Worm (Caenorhabditis elegans): ENCODE measurements around the gene spe-27.

The spe-27 gene

ce11 chrIV:5867189-5867588 lies 1.5 kb upstream of the spe-27 start, which contains the start of gene C06E7.88:
Gene C06E7.88, minus strand, starts transcription at chrIV:5867289.
- TF ChIP-seq tra-4 (tag; optimal IDR thresholded peaks at IDR 0.05): no peak
- no peak for TF ChIP-seq sea-1 (GFP tag; conservative IDR thresholded peaks at IDR 0.05)
- no peak for TF ChIP-seq aly-1 (tag; optimal IDR thresholded peaks at IDR 0.05)
- no peak for TF ChIP-seq ceh-13 (GFP tag; optimal IDR thresholded peaks at IDR 0.05)
- no peak for TF ChIP-seq scrt-1 (GFP tag; IDR thresholded peaks at IDR 0.05)
- no peak for TF ChIP-seq hmg-4 (GFP tag; optimal IDR thresholded peaks at IDR 0.05)

- TF ChIP-seq hmbx-1 (tag; optimal IDR thresholded peaks at IDR 0.05) (no peak), ceh-36 (tag; optimal IDR thresholded peaks at IDR 0.05) (no peak), tbx-11 (GFP tag; IDR thresholded peaks at IDR 0.05) (no peak), B0310.2 (tag; optimal IDR thresholded peaks at IDR 0.05) (peak; percentile 41), ama-1 (optimal IDR thresholded peaks at IDR 0.05) (no peak), sea-1 (GFP tag; conservative IDR thresholded peaks at IDR 0.05) (no peak), tra-4 (tag; optimal IDR thresholded peaks at IDR 0.05) (no peak), ets-7 (tag; optimal IDR thresholded peaks at IDR 0.05) (no peak), scrt-1 (GFP tag; IDR thresholded peaks at IDR 0.05) (0 out of 2 replicates have a peak, but pooled peaks have one; percentile 33)
Measured at ce11 chrIV:5860762-5861161, 5.0 kb downstream of the spe-27 start.

- TF ChIP-seq F13C5.2 (tag; optimal IDR thresholded peaks at IDR 0.05): no peak
- TF ChIP-seq hmbx-1 (tag; optimal IDR thresholded peaks at IDR 0.05): no peak
- TF ChIP-seq ceh-13 (GFP tag; optimal IDR thresholded peaks at IDR 0.05): no peak
- no peak for TF ChIP-seq ets-7 (tag; optimal IDR thresholded peaks at IDR 0.05)
- TF ChIP-seq aly-1 (tag; optimal IDR thresholded peaks at IDR 0.05): no peak
- TF ChIP-seq tbx-37 (GFP tag; conservative IDR thresholded peaks at IDR 0.05): no peak
Measured at ce11 chrIV:5859876-5860275, 5.8 kb downstream of the spe-27 start, which contains the start of gene C06E7.4. Gene C06E7.4, minus strand, starts transcription at chrIV:5859976.

- TF ChIP-seq pes-1 (GFP tag; IDR thresholded peaks at IDR 0.05) (no peak), sea-1 (GFP tag; conservative IDR thresholded peaks at IDR 0.05) (no peak), hnd-1 (tag; optimal IDR thresholded peaks at IDR 0.05) (no peak), ceh-36 (tag; optimal IDR thresholded peaks at IDR 0.05) (no peak)
Measured at ce11 chrIV:5858212-5858611, 7.5 kb downstream of the spe-27 start.

- TF ChIP-seq F13C5.2 (tag; optimal IDR thresholded peaks at IDR 0.05) (no peak), hmbx-1 (tag; optimal IDR thresholded peaks at IDR 0.05) (no peak), hnd-1 (tag; optimal IDR thresholded peaks at IDR 0.05) (no peak), tbx-11 (GFP tag; IDR thresholded peaks at IDR 0.05) (no peak), ceh-36 (tag; optimal IDR thresholded peaks at IDR 0.05) (no peak), ceh-13 (GFP tag; optimal IDR thresholded peaks at IDR 0.05) (no peak), B0310.2 (tag; optimal IDR thresholded peaks at IDR 0.05) (no peak), hmg-4 (GFP tag; optimal IDR thresholded peaks at IDR 0.05) (no peak), ets-7 (tag; optimal IDR thresholded peaks at IDR 0.05) (no peak), scrt-1 (GFP tag; IDR thresholded peaks at IDR 0.05) (no peak), ama-1 (optimal IDR thresholded peaks at IDR 0.05) (no peak), pes-1 (GFP tag; IDR thresholded peaks at IDR 0.05) (no peak), sea-1 (GFP tag; conservative IDR thresholded peaks at IDR 0.05) (no peak), tra-4 (tag; optimal IDR thresholded peaks at IDR 0.05) (no peak), flt-1 (GFP tag; IDR thresholded peaks at IDR 0.05) (no peak), aly-1 (tag; optimal IDR thresholded peaks at IDR 0.05) (no peak), tbx-37 (GFP tag; conservative IDR thresholded peaks at IDR 0.05) (no peak)
Measured at ce11 chrIV:5856975-5857374, 8.7 kb downstream of the spe-27 start.

ce11 chrIV:5855608-5856007 lies 10.1 kb downstream of the spe-27 start:
- TF ChIP-seq hnd-1 (tag; optimal IDR thresholded peaks at IDR 0.05) (no peak), hmg-4 (GFP tag; optimal IDR thresholded peaks at IDR 0.05) (no peak), tra-4 (tag; optimal IDR thresholded peaks at IDR 0.05) (no peak), flt-1 (GFP tag; IDR thresholded peaks at IDR 0.05) (no peak), F13C5.2 (tag; optimal IDR thresholded peaks at IDR 0.05) (no peak), ama-1 (optimal IDR thresholded peaks at IDR 0.05) (no peak)

ce11 chrIV:5850765-5851377 lies 14.8 kb downstream of the spe-27 start:
- TF ChIP-seq tra-4 (tag; optimal IDR thresholded peaks at IDR 0.05) (no peak), hmbx-1 (tag; optimal IDR thresholded peaks at IDR 0.05) (no peak), ceh-13 (GFP tag; optimal IDR thresholded peaks at IDR 0.05) (no peak), sea-1 (GFP tag; conservative IDR thresholded peaks at IDR 0.05) (no peak), tbx-11 (GFP tag; IDR thresholded peaks at IDR 0.05) (no peak), aly-1 (tag; optimal IDR thresholded peaks at IDR 0.05) (no peak), B0310.2 (tag; optimal IDR thresholded peaks at IDR 0.05) (no peak), tbx-37 (GFP tag; conservative IDR thresholded peaks at IDR 0.05) (no peak), ama-1 (optimal IDR thresholded peaks at IDR 0.05) (no peak)

- TF ChIP-seq F13C5.2 (tag; optimal IDR thresholded peaks at IDR 0.05) (peak; percentile 25), tbx-37 (GFP tag; conservative IDR thresholded peaks at IDR 0.05) (no peak)
Measured at ce11 chrIV:5847986-5848707, 17.6 kb downstream of the spe-27 start, which contains the start of gene sams-3. Gene sams-3, plus strand, starts transcription at chrIV:5848657.

Data from whole organism, early embryonic.